Fruit fly (Drosophila melanogaster): ENCODE measurements around the gene pan.

dm6 chr4:46942-47527 is 22.1 kb upstream of the pan start:
- TF ChIP-seq usp (GFP tag; optimal IDR thresholded peaks at IDR 0.05) (no peak), Hr83 (GFP tag; optimal IDR thresholded peaks at IDR 0.05; ENCODE audit: poor library complexity, severe bottlenecking) (no peak), CG32264 (GFP tag; optimal IDR thresholded peaks at IDR 0.05) (no peak), OdsH (GFP tag; optimal IDR thresholded peaks at IDR 0.05) (no peak)

Data from whole organism, wandering third instar larva.